Worm (Caenorhabditis elegans): ENCODE data around the gene C07C7.3.

C07C7.3 gene

DNA sequence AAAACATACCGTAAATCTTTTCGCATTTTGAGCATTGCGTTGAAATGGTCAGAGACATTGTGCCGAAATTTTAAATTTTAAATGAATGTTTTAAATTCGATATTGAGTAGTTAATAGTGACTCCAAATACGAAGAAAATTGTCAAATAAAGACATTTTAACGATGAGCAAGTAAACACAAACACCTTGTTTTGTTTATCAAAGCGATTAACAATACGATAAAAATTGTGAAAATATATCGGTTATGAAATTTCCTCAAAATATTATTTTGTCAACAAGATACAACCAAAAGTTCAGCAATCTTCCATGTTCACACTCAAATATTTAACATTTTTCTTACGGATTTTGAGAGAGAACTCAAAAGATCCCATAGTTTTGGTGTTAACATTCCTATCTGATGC is 11.6 kb upstream of the C07C7.3 start, which contains the start of gene F23B2.10:
Gene F23B2.10, minus strand, starts transcription at position 101 of the 400 bp plus-strand sequence.
- TF ChIP-seq C38D4.7 (GFP tag; optimal IDR thresholded peaks at IDR 0.05) (no peak), odd-2 (tag; optimal IDR thresholded peaks at IDR 0.05) (no peak), unc-3 (GFP tag; conservative IDR thresholded peaks at IDR 0.05) (no peak), unc-3 (tag; optimal IDR thresholded peaks at IDR 0.05) (no peak)

- TF ChIP-seq sox-2 (GFP tag; IDR thresholded peaks at IDR 0.05) (no peak), K02D7.2 (tag; optimal IDR thresholded peaks at IDR 0.05) (no peak), ttx-3 (tag; optimal IDR thresholded peaks at IDR 0.05) (no peak), ceh-9 (tag; optimal IDR thresholded peaks at IDR 0.05) (no peak), ceh-31 (tag; optimal IDR thresholded peaks at IDR 0.05) (no peak), elt-4 (tag; optimal IDR thresholded peaks at IDR 0.05) (no peak), tbx-2 (tag; optimal IDR thresholded peaks at IDR 0.05) (no peak), ahr-1 (tag; optimal IDR thresholded peaks at IDR 0.05) (no peak), unc-55 (GFP tag; optimal IDR thresholded peaks at IDR 0.05) (no peak), K09A11.1 (tag; optimal IDR thresholded peaks at IDR 0.05; ENCODE audit: insufficient read depth) (no peak), ceh-18 (tag; optimal IDR thresholded peaks at IDR 0.05) (no peak), ref-2 (tag; optimal IDR thresholded peaks at IDR 0.05) (no peak)
Measured at ce11 chrIV:9158969-9159800, 6.7 kb upstream of the C07C7.3 start, which contains the start of gene pcp-3. Gene pcp-3 (minus strand): TSS chrIV:9159019.

DNA sequence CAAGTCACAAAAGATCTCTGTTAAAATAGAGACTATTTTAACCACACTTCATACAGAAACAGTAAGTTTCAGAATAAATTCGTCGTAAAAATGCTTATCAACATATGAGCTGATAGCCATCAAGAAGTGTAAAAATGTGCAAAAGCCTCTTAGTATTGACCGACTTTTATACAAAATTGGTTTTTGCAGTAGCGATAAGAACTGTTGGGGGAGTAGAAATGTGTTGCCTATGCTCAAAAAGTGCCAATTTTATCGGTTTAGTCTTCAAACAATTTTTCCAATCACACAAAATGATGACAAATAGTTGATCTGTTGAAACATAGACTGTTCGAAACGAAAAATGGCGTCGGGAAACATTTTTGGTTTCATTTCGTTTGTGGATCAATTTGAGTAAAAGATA is 6.0 kb upstream of the C07C7.3 start:
- TF ChIP-seq tbx-7 (tag; optimal IDR thresholded peaks at IDR 0.05): no peak
- peak; percentile 8 for TF ChIP-seq elt-2 (tag; optimal IDR thresholded peaks at IDR 0.05)

- TF ChIP-seq sox-4 (tag; optimal IDR thresholded peaks at IDR 0.05) (no peak), sox-2 (GFP tag; IDR thresholded peaks at IDR 0.05) (no peak), nfya-1 (tag; optimal IDR thresholded peaks at IDR 0.05) (no peak), sdc-2 (tag; optimal IDR thresholded peaks at IDR 0.05) (no peak), elt-2 (tag; optimal IDR thresholded peaks at IDR 0.05) (no peak), ceh-2 (tag; optimal IDR thresholded peaks at IDR 0.05) (no peak), ceh-19 (GFP tag; optimal IDR thresholded peaks at IDR 0.05) (no peak), fax-1 (tag; optimal IDR thresholded peaks at IDR 0.05) (no peak), fkh-10 (GFP tag; optimal IDR thresholded peaks at IDR 0.05) (no peak), gmeb-2 (tag; optimal IDR thresholded peaks at IDR 0.05) (no peak), npax-4 (tag; optimal IDR thresholded peaks at IDR 0.05) (no peak), ceh-9 (tag; optimal IDR thresholded peaks at IDR 0.05) (no peak), hlh-30 (tag; optimal IDR thresholded peaks at IDR 0.05; ENCODE audit: insufficient read depth) (no peak), pqm-1 (tag; optimal IDR thresholded peaks at IDR 0.05) (no peak)
Measured at ce11 chrIV:9165027-9165426, 824 bp upstream of the C07C7.3 start, which contains the start of gene pcp-2. Gene pcp-2 (minus strand): TSS chrIV:9165127.

ce11 chrIV:9169764-9170163 is 3.9 kb downstream of the C07C7.3 start:
- TF ChIP-seq pag-3 (tag; optimal IDR thresholded peaks at IDR 0.05; ENCODE audit: borderline replicate concordance): no peak
- no peak for TF ChIP-seq eyg-1 (tag; optimal IDR thresholded peaks at IDR 0.05)
- TF ChIP-seq lim-6 (tag; optimal IDR thresholded peaks at IDR 0.05): no peak
- no peak for TF ChIP-seq pha-4 (tag; optimal IDR thresholded peaks at IDR 0.05)
- no peak for TF ChIP-seq pha-2 (tag; optimal IDR thresholded peaks at IDR 0.05)
- TF ChIP-seq pqm-1 (tag; optimal IDR thresholded peaks at IDR 0.05): no peak
- no peak for TF ChIP-seq F13H6.1 (tag; optimal IDR thresholded peaks at IDR 0.05)
- TF ChIP-seq nhr-11 (tag; optimal IDR thresholded peaks at IDR 0.05): no peak
- no peak for TF ChIP-seq C08G9.2 (tag; optimal IDR thresholded peaks at IDR 0.05)
- no peak for TF ChIP-seq gmeb-2 (tag; optimal IDR thresholded peaks at IDR 0.05)
- no peak for TF ChIP-seq ceh-31 (tag; optimal IDR thresholded peaks at IDR 0.05)
- no peak for TF ChIP-seq syd-9 (tag; optimal IDR thresholded peaks at IDR 0.05)
- no peak for TF ChIP-seq tbx-7 (tag; optimal IDR thresholded peaks at IDR 0.05)
